3 fruit fly cellular contexts compared by ENCODE assay signal in the genomic region with DNA sequence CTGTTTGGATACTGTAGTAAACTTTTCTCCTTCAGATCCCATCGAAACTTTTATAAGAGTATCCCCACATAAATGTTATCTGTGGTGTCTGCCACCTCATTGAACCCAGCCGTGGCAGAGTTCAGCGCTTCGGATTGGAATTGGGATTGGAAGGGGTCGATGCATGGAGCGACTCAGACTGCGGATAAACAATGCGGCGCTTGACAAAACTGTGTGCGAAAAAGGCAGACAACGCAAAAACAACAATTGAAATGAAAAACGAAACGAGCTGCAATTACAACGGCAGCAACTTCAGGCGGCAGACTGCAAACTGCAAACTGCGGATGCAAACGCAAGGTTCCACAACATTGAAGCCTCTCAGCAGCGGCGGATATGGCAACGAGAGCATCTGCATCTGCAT.
TF ChIP-seq lines count a peak whose summit lies in the region.

Gene CG13062, plus strand, starts transcription at position 301 of the 400 bp plus-strand sequence.

- TF ChIP-seq CTCF in whole organism, embryonic (GFP tag; optimal IDR thresholded peaks at IDR 0.05; lab: Kevin White, UChicago): no peak

TF ChIP-seq in whole organism, embryonic, 481 proteins besides CTCF, POLR2A, EP300 and RAD21:
- TF ChIP-seq lov (optimal IDR thresholded peaks at IDR 0.05; lab: Kevin White, UChicago) (no peak), lov (GFP tag; IDR thresholded peaks at IDR 0.05; lab: Robert Waterston, UW) (0 out of 3 replicates have a peak, but pooled peaks have one; percentile 22), CG2202 (tag; optimal IDR thresholded peaks at IDR 0.05; lab: Kevin White, UChicago) (no peak), Med (GFP tag; lab: Kevin White, UChicago) (no peak), CG17328 (GFP tag; IDR thresholded peaks at IDR 0.05; lab: Robert Waterston, UW) (no peak), Hsf (GFP tag; optimal IDR thresholded peaks at IDR 0.05; lab: Kevin White, UChicago) (no peak)

TF ChIP-seq in whole organism, prepupa, 60 proteins besides CTCF, POLR2A, EP300 and RAD21:
- TF ChIP-seq svp (GFP tag; lab: Kevin White, UChicago) (peak; percentile 12), Eip93F (GFP tag; optimal IDR thresholded peaks at IDR 0.05; lab: Kevin White, UChicago) (no peak), CG34406 (GFP tag; optimal IDR thresholded peaks at IDR 0.05; lab: Kevin White, UChicago) (no peak), vri (GFP tag; optimal IDR thresholded peaks at IDR 0.05; lab: Kevin White, UChicago) (no peak), CG8319 (GFP tag; optimal IDR thresholded peaks at IDR 0.05; lab: Kevin White, UChicago) (no peak), achi (GFP tag; optimal IDR thresholded peaks at IDR 0.05; lab: Kevin White, UChicago) (peak; percentile 8), CG11294 (GFP tag; IDR thresholded peaks at IDR 0.05; lab: Robert Waterston, UW) (no peak), Sox15 (GFP tag; optimal IDR thresholded peaks at IDR 0.05; lab: Kevin White, UChicago) (no peak)

TF ChIP-seq in whole organism, pupa, 21 proteins besides CTCF, POLR2A, EP300 and RAD21:
- TF ChIP-seq D1 (tag; optimal IDR thresholded peaks at IDR 0.05; lab: Kevin White, UChicago) (no peak), Pif1B (GFP tag; optimal IDR thresholded peaks at IDR 0.05; lab: Kevin White, UChicago) (no peak), CG32121 (GFP tag; IDR thresholded peaks at IDR 0.05; lab: Robert Waterston, UW) (0 out of 2 replicates have a peak, but pooled peaks have one; percentile 21), EcR (GFP tag; optimal IDR thresholded peaks at IDR 0.05; lab: Kevin White, UChicago) (no peak)
TF ChIP-seq in whole organism, pupa: peak in this region for 1.
